Fruit fly (Drosophila melanogaster): ENCODE results near the gene Cpr65Aw.

The Cpr65Aw gene

dm6 chr3L:6188995-6189927, 47.0 kb upstream of the Cpr65Aw start, which contains the start of the genes D19A and CG7386 (continued):
- TF ChIP-seq spab (GFP tag; optimal IDR thresholded peaks at IDR 0.05) = no peak
- peak; percentile 56 for TF ChIP-seq lz (GFP tag; optimal IDR thresholded peaks at IDR 0.05)
- peak; percentile 25 for TF ChIP-seq CG11762 (GFP tag; optimal IDR thresholded peaks at IDR 0.05; ENCODE audit: insufficient read depth)
- no peak for TF ChIP-seq Smox (GFP tag; optimal IDR thresholded peaks at IDR 0.05)
- TF ChIP-seq CG8119 (GFP tag; IDR thresholded peaks at IDR 0.05) = peak; percentile 25; the same call in 1 of the 3 replicates
- TF ChIP-seq fkh (GFP tag; optimal IDR thresholded peaks at IDR 0.05) = peak; percentile 89
- TF ChIP-seq CG10631 (GFP tag; optimal IDR thresholded peaks at IDR 0.05) = peak; percentile 58
- TF ChIP-seq dac (GFP tag; optimal IDR thresholded peaks at IDR 0.05) = no peak
- peak; percentile 38 for TF ChIP-seq CG34406 (GFP tag; optimal IDR thresholded peaks at IDR 0.05)
- TF ChIP-seq Sox102F (GFP tag; optimal IDR thresholded peaks at IDR 0.05) = no peak
- no peak for TF ChIP-seq CG10669 (GFP tag; optimal IDR thresholded peaks at IDR 0.05)

- TF ChIP-seq CG4318 (GFP tag; optimal IDR thresholded peaks at IDR 0.05) = peak; percentile 71
- TF ChIP-seq CG7368 (GFP tag; optimal IDR thresholded peaks at IDR 0.05) = peak; percentile 91
- no peak for TF ChIP-seq Hr38 (GFP tag; optimal IDR thresholded peaks at IDR 0.05)
- TF ChIP-seq CG9139 (GFP tag; optimal IDR thresholded peaks at IDR 0.05) = peak; percentile 69
- peak; percentile 83 for TF ChIP-seq topi (GFP tag; optimal IDR thresholded peaks at IDR 0.05)
- peak; percentile 51 for TF ChIP-seq fd85E (GFP tag; optimal IDR thresholded peaks at IDR 0.05)
- TF ChIP-seq lz (GFP tag; optimal IDR thresholded peaks at IDR 0.05) = peak; percentile 83
- TF ChIP-seq CG6276 (GFP tag; optimal IDR thresholded peaks at IDR 0.05) = peak; percentile 36
- TF ChIP-seq Ets96B (tag; optimal IDR thresholded peaks at IDR 0.05) = peak; percentile 83
- peak; percentile 76 to 80 for TF ChIP-seq salr (GFP tag; optimal IDR thresholded peaks at IDR 0.05)
- TF ChIP-seq Eip75B (GFP tag; optimal IDR thresholded peaks at IDR 0.05) = peak; percentile 88
- TF ChIP-seq Hr4 (GFP tag; optimal IDR thresholded peaks at IDR 0.05) = peak; percentile 93
- TF ChIP-seq CG11294 (GFP tag; IDR thresholded peaks at IDR 0.05) = peak; percentile 80
- peak; percentile 91 for TF ChIP-seq OdsH (GFP tag; optimal IDR thresholded peaks at IDR 0.05)
- TF ChIP-seq esn (GFP tag; optimal IDR thresholded peaks at IDR 0.05) = peak; percentile 90
- TF ChIP-seq svp (GFP tag) = peak; percentile 92
- TF ChIP-seq CG8319 (GFP tag; optimal IDR thresholded peaks at IDR 0.05) = peak; percentile 77
- peak; percentile 87 for TF ChIP-seq CG31627 (GFP tag; optimal IDR thresholded peaks at IDR 0.05)
- TF ChIP-seq CG34406 (GFP tag; optimal IDR thresholded peaks at IDR 0.05) = peak; percentile 83
- peak; percentile 85 for TF ChIP-seq Lpt (GFP tag; optimal IDR thresholded peaks at IDR 0.05)
- peak; percentile 85 for TF ChIP-seq dac (GFP tag; optimal IDR thresholded peaks at IDR 0.05)
- peak; percentile 90 for TF ChIP-seq acj6 (GFP tag; optimal IDR thresholded peaks at IDR 0.05)
- TF ChIP-seq Gug (GFP tag; IDR thresholded peaks at IDR 0.05) = peak; percentile 72
- TF ChIP-seq eg (GFP tag; IDR thresholded peaks at IDR 0.05) = peak; percentile 92
- TF ChIP-seq CG11762 (GFP tag; optimal IDR thresholded peaks at IDR 0.05; ENCODE audit: insufficient read depth) = peak; percentile 69
- TF ChIP-seq pdm3 (GFP tag; optimal IDR thresholded peaks at IDR 0.05) = peak; percentile 86
- TF ChIP-seq CG6854 (GFP tag; optimal IDR thresholded peaks at IDR 0.05) = peak; percentile 65
- TF ChIP-seq CG10631 (GFP tag; optimal IDR thresholded peaks at IDR 0.05) = peak; percentile 88
- TF ChIP-seq achi (GFP tag; optimal IDR thresholded peaks at IDR 0.05) = peak; percentile 90
- TF ChIP-seq CG3032 (tag; optimal IDR thresholded peaks at IDR 0.05) = peak; percentile 81
- TF ChIP-seq Eip93F (GFP tag; optimal IDR thresholded peaks at IDR 0.05) = peak; percentile 80
- peak; percentile 85 for TF ChIP-seq CG10669 (GFP tag; optimal IDR thresholded peaks at IDR 0.05)
- peak; percentile 85 for TF ChIP-seq Met (GFP tag; optimal IDR thresholded peaks at IDR 0.05)
- TF ChIP-seq Hr39 (GFP tag; optimal IDR thresholded peaks at IDR 0.05) = peak; percentile 85
- TF ChIP-seq CG6163 (GFP tag; IDR thresholded peaks at IDR 0.05) = peak; percentile 91
- TF ChIP-seq CG32006 (GFP tag; optimal IDR thresholded peaks at IDR 0.05) = peak; percentile 87
- TF ChIP-seq Sox102F (GFP tag; optimal IDR thresholded peaks at IDR 0.05) = peak; percentile 88
- peak; percentile 93 for TF ChIP-seq CG3919 (GFP tag; optimal IDR thresholded peaks at IDR 0.05)
- TF ChIP-seq CG8632 (GFP tag; optimal IDR thresholded peaks at IDR 0.05) = peak; percentile 82
- TF ChIP-seq Eip78C (GFP tag) = peak; percentile 96
- peak; percentile 86 for TF ChIP-seq CG1621 (tag; optimal IDR thresholded peaks at IDR 0.05)
- peak; percentile 93 for TF ChIP-seq net (GFP tag; optimal IDR thresholded peaks at IDR 0.05)
Observed at dm6 chr3L:6184884-6185438, 42.7 kb upstream of the Cpr65Aw start, which contains the start of the genes D19B and CG43293. D19B (minus strand) TSS chr3L:6184920. CG43293 (plus strand) TSS chr3L:6185189.
